Fruit fly (Drosophila melanogaster): ENCODE measurements around the gene CG2218.

CG2218 gene

dm6 chr3R:30388215-30388871 lies 39.7 kb downstream of the CG2218 start (continued):
- TF ChIP-seq MTF-1 (GFP tag; optimal IDR thresholded peaks at IDR 0.05; ENCODE audit: borderline replicate concordance), result peak; percentile 99
- peak; percentile 98 for TF ChIP-seq nmo (GFP tag; optimal IDR thresholded peaks at IDR 0.05)
- no peak for TF ChIP-seq CG7745 (tag; optimal IDR thresholded peaks at IDR 0.05)
- peak; percentile 98 for TF ChIP-seq org-1 (GFP tag; optimal IDR thresholded peaks at IDR 0.05)
- peak; percentile 20 for TF ChIP-seq gfzf (GFP tag; optimal IDR thresholded peaks at IDR 0.05)
- TF ChIP-seq Scr (GFP tag; IDR thresholded peaks at IDR 0.05; ENCODE audit: partially characterized antibody), result no peak
- peak; percentile 88 for TF ChIP-seq ac (GFP tag; optimal IDR thresholded peaks at IDR 0.05)
- TF ChIP-seq CG10209 (GFP tag; optimal IDR thresholded peaks at IDR 0.05), result peak; percentile 97
- TF ChIP-seq kah (GFP tag; optimal IDR thresholded peaks at IDR 0.05), result peak; percentile 73
- no peak for TF ChIP-seq CG1832 (GFP tag; optimal IDR thresholded peaks at IDR 0.05)
- TF ChIP-seq CG17912 (GFP tag; optimal IDR thresholded peaks at IDR 0.05), result peak; percentile 64
- TF ChIP-seq D (optimal IDR thresholded peaks at IDR 0.05), result no peak
- peak; percentile 97 for TF ChIP-seq D (GFP tag; optimal IDR thresholded peaks at IDR 0.05)
- peak; percentile 79 for TF ChIP-seq Jarid2 (GFP tag; optimal IDR thresholded peaks at IDR 0.05)
- no peak for TF ChIP-seq CkIIα-i1 (GFP tag; IDR thresholded peaks at IDR 0.05)
- peak; percentile 93 for TF ChIP-seq CG17385 (GFP tag; optimal IDR thresholded peaks at IDR 0.05)
- no peak for TF ChIP-seq br (optimal IDR thresholded peaks at IDR 0.05)
- peak; percentile 29 for TF ChIP-seq fd102C (GFP tag; optimal IDR thresholded peaks at IDR 0.05)
- 0 out of 3 replicates have a peak, but pooled peaks have one; percentile 31 for TF ChIP-seq Opbp (GFP tag; IDR thresholded peaks at IDR 0.05; ENCODE audit: partially characterized antibody)
- TF ChIP-seq CG33557 (GFP tag; optimal IDR thresholded peaks at IDR 0.05), result peak; percentile 95
- TF ChIP-seq CG7372 (GFP tag; IDR thresholded peaks at IDR 0.05), result peak; percentile 87
- TF ChIP-seq CG15011 (GFP tag; optimal IDR thresholded peaks at IDR 0.05), result peak; percentile 97
- no peak for TF ChIP-seq CG8478 (optimal IDR thresholded peaks at IDR 0.05)
- peak; percentile 46 for TF ChIP-seq Elba2 (GFP tag; optimal IDR thresholded peaks at IDR 0.05)
- peak; percentile 67 for TF ChIP-seq salm (tag; optimal IDR thresholded peaks at IDR 0.05)
- TF ChIP-seq mam (GFP tag; optimal IDR thresholded peaks at IDR 0.05), result peak; percentile 97
- TF ChIP-seq CG12104 (GFP tag; optimal IDR thresholded peaks at IDR 0.05), result peak; percentile 98
- peak; percentile 79 for TF ChIP-seq CG15073 (GFP tag; optimal IDR thresholded peaks at IDR 0.05)
- TF ChIP-seq CG5953 (GFP tag; IDR thresholded peaks at IDR 0.05), result peak; percentile 74
- TF ChIP-seq CG5245 (GFP tag; optimal IDR thresholded peaks at IDR 0.05), result peak; percentile 89
- TF ChIP-seq amos (GFP tag; IDR thresholded peaks at IDR 0.05; ENCODE audit: partially characterized antibody), result no peak; the same call in 1 of the 2 replicates
- TF ChIP-seq CG8281 (tag; optimal IDR thresholded peaks at IDR 0.05), result peak; percentile 86
- peak; percentile 98 for TF ChIP-seq pb (GFP tag; optimal IDR thresholded peaks at IDR 0.05)
- TF ChIP-seq CG8359 (GFP tag; optimal IDR thresholded peaks at IDR 0.05; ENCODE audit: borderline replicate concordance), result peak; percentile 87
- peak; percentile 94 for TF ChIP-seq CG10462 (GFP tag; optimal IDR thresholded peaks at IDR 0.05)
- peak; percentile 44 for TF ChIP-seq Ravus (GFP tag; IDR thresholded peaks at IDR 0.05)
- peak; percentile 97 for TF ChIP-seq CG34376 (GFP tag; optimal IDR thresholded peaks at IDR 0.05)
- TF ChIP-seq ttk (GFP tag; IDR thresholded peaks at IDR 0.05), result peak; percentile 88
- peak; percentile 98 for TF ChIP-seq bcd (GFP tag; optimal IDR thresholded peaks at IDR 0.05)
- peak; percentile 85 for TF ChIP-seq onecut (GFP tag; IDR thresholded peaks at IDR 0.05)
- TF ChIP-seq ewg (GFP tag; optimal IDR thresholded peaks at IDR 0.05), result peak; percentile 91
- TF ChIP-seq CG17359 (tag; optimal IDR thresholded peaks at IDR 0.05), result peak; percentile 85
- peak; percentile 61 for TF ChIP-seq MBD-R2 (GFP tag; IDR thresholded peaks at IDR 0.05)
- TF ChIP-seq CG6272 (GFP tag; IDR thresholded peaks at IDR 0.05), result peak; percentile 85
- TF ChIP-seq Doc3 (GFP tag; IDR thresholded peaks at IDR 0.05; ENCODE audit: partially characterized antibody), result no peak
- peak; percentile 92 for TF ChIP-seq CG3838 (GFP tag; optimal IDR thresholded peaks at IDR 0.05)
- peak; percentile 96 for TF ChIP-seq CG1529 (GFP tag; optimal IDR thresholded peaks at IDR 0.05)
- peak; percentile 100 for TF ChIP-seq Ets65A (GFP tag)
- TF ChIP-seq jigr1 (GFP tag; IDR thresholded peaks at IDR 0.05), result peak; percentile 85
- TF ChIP-seq HLH3B (GFP tag; IDR thresholded peaks at IDR 0.05), result peak; percentile 88
